Fruit fly (Drosophila melanogaster) whole organism, embryonic: ENCODE data around the gene CG31463.

Source experiments
- ATbp ChIP-seq: fragments of 200-800 bp; sonication (Bioruptor generic); optimal IDR thresholded peaks from 2 replicates; lab custom pipeline; 2017; ENCODE audit warnings: missing biosample characterization, mild to moderate bottlenecking, missing genetic modification characterization, missing genetic modification reagents
- Atf6 ChIP-seq: fragments of 200-800 bp; sonication (Bioruptor generic); IDR thresholded peaks from 2 replicates; pipeline ENCODE4 v1.3.6; 2022; ENCODE audit warnings: missing biosample characterization, missing genetic modification characterization
- Awh ChIP-seq: fragments of 200-800 bp; sonication (Bioruptor generic); IDR thresholded peaks from 2 replicates; pipeline ENCODE4, ENCODE4 v1.3.6; 2022; ENCODE audit warnings: missing biosample characterization, missing genetic modification characterization
- C15 ChIP-seq: fragments of 200-800 bp; sonication (Bioruptor generic); IDR thresholded peaks from 3 replicates; pipeline ENCODE4 v1.3.6; 2022; ENCODE audit warnings: missing biosample characterization, missing genetic modification characterization
- CG1024 ChIP-seq: fragments of 200-800 bp; sonication (Bioruptor generic); IDR thresholded peaks from 2 replicates; pipeline ENCODE4 v1.3.6; 2022; ENCODE audit warnings: missing biosample characterization, missing genetic modification characterization
- CG11247 ChIP-seq: fragments of 200-800 bp; sonication (Bioruptor generic); IDR thresholded peaks from 2 replicates; pipeline ENCODE4 v1.3.6; 2022; ENCODE audit warnings: missing biosample characterization, missing genetic modification characterization
- CG12769 ChIP-seq: fragments of 200-800 bp; sonication (Bioruptor generic); optimal IDR thresholded peaks from 2 replicates; lab custom pipeline; 2019; ENCODE audit warnings: missing biosample characterization, mild to moderate bottlenecking, missing genetic modification characterization, moderate library complexity
- CG13624 ChIP-seq: fragments of 200-800 bp; sonication (Bioruptor generic); optimal IDR thresholded peaks from 2 replicates; lab custom pipeline; 2016; ENCODE audit warnings: missing biosample characterization, missing genetic modification characterization
- CG13775 ChIP-seq: fragments of 200-800 bp; sonication (Bioruptor generic); optimal IDR thresholded peaks from 3 replicates; lab custom pipeline; 2017; ENCODE audit warnings: missing biosample characterization, mild to moderate bottlenecking, missing genetic modification characterization
- CG14710 ChIP-seq: fragments of 200-800 bp; sonication (Bioruptor generic); optimal IDR thresholded peaks from 3 replicates; lab custom pipeline; 2019; ENCODE audit warnings: missing biosample characterization, mild to moderate bottlenecking, missing genetic modification characterization, moderate library complexity
- CG15269 ChIP-seq: fragments of 200-800 bp; sonication (Bioruptor generic); optimal IDR thresholded peaks from 2 replicates; lab custom pipeline; 2018; ENCODE audit warnings: missing biosample characterization, mild to moderate bottlenecking, missing genetic modification characterization, moderate library complexity
- CG16813 ChIP-seq: fragments of 200-800 bp; sonication (Bioruptor generic); IDR thresholded peaks from 3 replicates; pipeline ENCODE4 v1.3.6; 2022; ENCODE audit warnings: missing biosample characterization, missing genetic modification characterization; ENCODE audit not compliant: partially characterized antibody
- CG18262 ChIP-seq: fragments of 200-800 bp; optimal IDR thresholded peaks from 3 replicates; lab custom pipeline; 2019; ENCODE audit warnings: missing biosample characterization, mild to moderate bottlenecking, missing genetic modification characterization, moderate library complexity
- CG18476 ChIP-seq: fragments of 200-800 bp; sonication (Bioruptor generic); optimal IDR thresholded peaks from 2 replicates; lab custom pipeline; 2016; ENCODE audit warnings: missing biosample characterization, mild to moderate bottlenecking, missing genetic modification characterization
- CG2116 ChIP-seq: fragments of 200-800 bp; sonication (Bioruptor generic); optimal IDR thresholded peaks from 3 replicates; lab custom pipeline; 2018; ENCODE audit warnings: missing biosample characterization, mild to moderate bottlenecking, missing genetic modification characterization
- CG32772 ChIP-seq: fragments of 200-800 bp; sonication (Bioruptor generic); IDR thresholded peaks from 2 replicates; pipeline ENCODE4 v1.3.6; 2022; ENCODE audit warnings: missing biosample characterization, missing genetic modification characterization
- CG42726 ChIP-seq: fragments of 200-800 bp; sonication (Bioruptor generic); IDR thresholded peaks from 2 replicates; pipeline ENCODE4 v1.3.6; 2022; ENCODE audit warnings: missing biosample characterization, missing genetic modification characterization; ENCODE audit not compliant: partially characterized antibody
- CG5245 ChIP-seq: fragments of 200-800 bp; sonication (Bioruptor generic); optimal IDR thresholded peaks from 3 replicates; lab custom pipeline; 2016; ENCODE audit warnings: missing biosample characterization, missing genetic modification characterization
- CG6689 ChIP-seq: fragments of 200-800 bp; sonication (Bioruptor generic); IDR thresholded peaks from 2 replicates; pipeline ENCODE4 v1.3.6; 2022; ENCODE audit warnings: missing biosample characterization, missing genetic modification characterization
- CG6765 ChIP-seq: fragments of 200-800 bp; sonication (Bioruptor generic); optimal IDR thresholded peaks from 3 replicates; lab custom pipeline; 2017; ENCODE audit warnings: missing biosample characterization, mild to moderate bottlenecking, missing genetic modification characterization
- CG7839 ChIP-seq: fragments of 200-800 bp; sonication (Bioruptor generic); optimal IDR thresholded peaks from 3 replicates; lab custom pipeline; 2018; ENCODE audit warnings: missing biosample characterization, mild to moderate bottlenecking, missing genetic modification characterization, moderate library complexity
- CHES-1-like ChIP-seq: fragments of 200-800 bp; sonication (Bioruptor generic); optimal IDR thresholded peaks from 2 replicates; lab custom pipeline; 2016; ENCODE audit warnings: missing biosample characterization, missing genetic modification characterization
- Doc2 ChIP-seq: fragments of 200-800 bp; sonication (Bioruptor generic); IDR thresholded peaks from 2 replicates; pipeline ENCODE4 v1.3.6; 2022; ENCODE audit warnings: missing biosample characterization, missing genetic modification characterization
- E2f2 ChIP-seq: fragments of 200-800 bp; sonication (Bioruptor generic); IDR thresholded peaks from 2 replicates; pipeline ENCODE4 v1.3.6; 2022; ENCODE audit warnings: missing biosample characterization, missing genetic modification characterization
- Elba2 ChIP-seq: fragments of 200-800 bp; sonication (Bioruptor generic); optimal IDR thresholded peaks from 3 replicates; lab custom pipeline; 2016; ENCODE audit warnings: missing biosample characterization, missing genetic modification characterization
- Fer1 ChIP-seq: fragments of 200-800 bp; sonication (Bioruptor generic); optimal IDR thresholded peaks from 2 replicates; lab custom pipeline; 2017; ENCODE audit warnings: missing biosample characterization, mild to moderate bottlenecking, missing genetic modification characterization
- Lpt ChIP-seq: fragments of >200 bp; optimal IDR thresholded peaks from 2 replicates; lab custom pipeline; 2018; ENCODE audit warnings: missing biosample characterization, missing genetic modification characterization
- Mad ChIP-seq: fragments of 200-800 bp; sonication (Bioruptor generic); optimal IDR thresholded peaks from 2 replicates; lab custom pipeline; 2016; ENCODE audit warnings: missing biosample characterization, missing genetic modification characterization
- Ravus ChIP-seq: fragments of 200-800 bp; sonication (Bioruptor generic); IDR thresholded peaks from 2 replicates; pipeline ENCODE4 v1.3.6; 2022; ENCODE audit warnings: missing biosample characterization, missing genetic modification characterization
- Six4 ChIP-seq: fragments of 200-800 bp; sonication (Bioruptor generic); optimal IDR thresholded peaks from 2 replicates; lab custom pipeline; 2016; ENCODE audit warnings: missing biosample characterization, missing genetic modification characterization
- Sox102F ChIP-seq: fragments of 200-800 bp; sonication (Bioruptor generic); optimal IDR thresholded peaks from 2 replicates; lab custom pipeline; 2018; ENCODE audit warnings: missing biosample characterization, mild to moderate bottlenecking, missing genetic modification characterization, moderate library complexity
- Usf ChIP-seq: fragments of 200-800 bp; sonication (Bioruptor generic); optimal IDR thresholded peaks from 2 replicates; lab custom pipeline; 2017; ENCODE audit warnings: missing genotype, missing biosample characterization, missing genetic modification characterization
- al ChIP-seq: fragments of 200-800 bp; sonication (Bioruptor generic); IDR thresholded peaks from 2 replicates; pipeline ENCODE4 v1.3.6; 2022; ENCODE audit warnings: missing biosample characterization, missing genetic modification characterization
- bab2 ChIP-seq: fragments of 200-800 bp; sonication (Bioruptor generic); optimal IDR thresholded peaks from 2 replicates; lab custom pipeline; 2016; ENCODE audit warnings: missing biosample characterization, missing genetic modification characterization
- br ChIP-seq: fragments of >200 bp; optimal IDR thresholded peaks from 2 replicates; lab custom pipeline; 2017
- bsh ChIP-seq, 2 experiments: fragments of 200-800 bp; sonication (Bioruptor generic); optimal IDR thresholded peaks; 2 replicates each; lab custom pipeline; 2017 to 2018; ENCODE audit warnings: mild to moderate bottlenecking in 2 of 2, missing biosample characterization in 2 of 2, missing genetic modification characterization in 2 of 2, moderate library complexity in 1 of 2
- ewg ChIP-seq: fragments of 200-800 bp; sonication (Bioruptor generic); optimal IDR thresholded peaks from 3 replicates; lab custom pipeline; 2017; ENCODE audit warnings: mild to moderate bottlenecking, missing biosample characterization, missing genetic modification reagents, missing genetic modification characterization
- fd3F ChIP-seq: fragments of 200-800 bp; sonication (Bioruptor generic); optimal IDR thresholded peaks from 2 replicates; lab custom pipeline; 2018; ENCODE audit warnings: missing biosample characterization, mild to moderate bottlenecking, missing genetic modification characterization, moderate library complexity
- fru ChIP-seq: fragments of >200 bp; optimal IDR thresholded peaks from 2 replicates; lab custom pipeline; 2017
- gfzf ChIP-seq: fragments of 200-800 bp; sonication (Bioruptor generic); optimal IDR thresholded peaks from 2 replicates; lab custom pipeline; 2016; ENCODE audit warnings: missing biosample characterization, mild to moderate bottlenecking, missing genetic modification characterization, moderate library complexity
- gsb-n ChIP-seq: fragments of 200-800 bp; sonication (Bioruptor generic); optimal IDR thresholded peaks from 3 replicates; lab custom pipeline; 2018; ENCODE audit warnings: missing biosample characterization, mild to moderate bottlenecking, missing genetic modification characterization
- h ChIP-seq: fragments of >200 bp; optimal IDR thresholded peaks from 2 replicates; lab custom pipeline; 2017
- hkb ChIP-seq, 2 experiments: fragments of 200-800 bp in 1 of 2; fragments of >200 bp in 1 of 2; sonication (Bioruptor generic) in 1 of 2; IDR thresholded peaks in 1 of 2; optimal IDR thresholded peaks in 1 of 2; 2 replicates each; pipeline versions ENCODE4 v1.3.6 to Lab custom; 2017 to 2022; ENCODE audit warnings: missing biosample characterization in 1 of 2, missing genetic modification characterization in 1 of 2
- jumu ChIP-seq: fragments of 200-800 bp; sonication (Bioruptor generic); optimal IDR thresholded peaks from 3 replicates; lab custom pipeline; 2016; ENCODE audit warnings: missing biosample characterization, missing genetic modification characterization
- maf-S ChIP-seq: fragments of 200-800 bp; sonication (Bioruptor generic); optimal IDR thresholded peaks from 2 replicates; lab custom pipeline; 2016; ENCODE audit warnings: missing biosample characterization, missing genetic modification characterization
- nmo ChIP-seq: fragments of 200-800 bp; sonication (Bioruptor generic); optimal IDR thresholded peaks from 2 replicates; lab custom pipeline; 2018; ENCODE audit warnings: missing biosample characterization, mild to moderate bottlenecking, missing genetic modification characterization, moderate library complexity
- ranshi ChIP-seq: fragments of 200-800 bp; sonication (Bioruptor generic); IDR thresholded peaks from 2 replicates; pipeline ENCODE4 v1.3.6; 2022; ENCODE audit warnings: missing biosample characterization, missing genetic modification characterization
- seq ChIP-seq: fragments of 200-800 bp; sonication (Bioruptor generic); IDR thresholded peaks from 2 replicates; pipeline ENCODE4 v1.3.6; 2022; ENCODE audit warnings: missing biosample characterization, missing genetic modification characterization
- zen ChIP-seq: fragments of 200-800 bp; sonication (Bioruptor generic); optimal IDR thresholded peaks from 3 replicates; lab custom pipeline; 2018; ENCODE audit warnings: missing biosample characterization, mild to moderate bottlenecking, missing genetic modification characterization, moderate library complexity

Gene CG31463

dm6 chr3R:8264302-8265080, 27.6 kb upstream of the CG31463 start, which contains the start of the genes RPA1 and Mcm2 (continued):
- TF ChIP-seq fd3F (GFP tag; lab: Kevin White, UChicago) = peak; percentile 74
- TF ChIP-seq zen (tag; lab: Kevin White, UChicago) = peak; percentile 38
- no peak for TF ChIP-seq CHES-1-like
- TF ChIP-seq seq (GFP tag; lab: Robert Waterston, UW) = peak; percentile 43; the same call in 1 of the 2 replicates
- TF ChIP-seq CG32772 (GFP tag; lab: Robert Waterston, UW) = peak; percentile 70
- TF ChIP-seq C15 (GFP tag; lab: Robert Waterston, UW) = 0 out of 3 replicates have a peak, but pooled peaks have one; percentile 6
- TF ChIP-seq ewg (GFP tag; lab: Kevin White, UChicago) = peak; percentile 42
- TF ChIP-seq CG42726 (GFP tag; lab: Robert Waterston, UW) = 0 out of 2 replicates have a peak, but pooled peaks have one; percentile 38
- TF ChIP-seq CG16813 (GFP tag; lab: Robert Waterston, UW) = no peak
- no peak for TF ChIP-seq br (lab: Kevin White, UChicago)
- TF ChIP-seq CG6765 (GFP tag; lab: Kevin White, UChicago) = peak; percentile 56
- TF ChIP-seq Atf6 (GFP tag; lab: Robert Waterston, UW) = peak; percentile 50; the same call in 1 of the 2 replicates
- peak; percentile 15 for TF ChIP-seq CG13624
- TF ChIP-seq CG18476 = peak; percentile 50
- no peak for TF ChIP-seq Lpt (GFP tag; lab: Kevin White, UChicago)
- TF ChIP-seq CG13775 (GFP tag; lab: Kevin White, UChicago) = peak; percentile 89
- peak; percentile 73 for TF ChIP-seq E2f2
- peak; percentile 74 for TF ChIP-seq CG11247
- peak; percentile 58 for TF ChIP-seq Sox102F
- TF ChIP-seq CG7839 (tag; lab: Kevin White, UChicago) = peak; percentile 81
- peak; percentile 81 for TF ChIP-seq al (GFP tag; lab: Robert Waterston, UW)
- TF ChIP-seq h (lab: Kevin White, UChicago) = no peak
- peak; percentile 66 for TF ChIP-seq Six4 (GFP tag; lab: Kevin White, UChicago)
- peak; percentile 84 for TF ChIP-seq CG18262 (tag; lab: Kevin White, UChicago)
- no peak for TF ChIP-seq fru (lab: Kevin White, UChicago)
- TF ChIP-seq bsh (GFP tag; optimal IDR thresholded peaks at IDR 0.05; lab: Kevin White, UChicago) = peak in 1 of 2 experiments; percentile 66
- TF ChIP-seq Ravus (GFP tag; lab: Robert Waterston, UW) = no peak
- peak; percentile 81 for TF ChIP-seq Usf
- peak; percentile 73; the same call in 1 of the 2 replicates for TF ChIP-seq ranshi (GFP tag; lab: Robert Waterston, UW)
- peak; percentile 78 for TF ChIP-seq CG15269
- TF ChIP-seq hkb (optimal IDR thresholded peaks at IDR 0.05; lab: Kevin White, UChicago) = no peak
- no peak; the same call in 1 of the 2 replicates for TF ChIP-seq hkb (GFP tag; IDR thresholded peaks at IDR 0.05; lab: Robert Waterston, UW)
- TF ChIP-seq Fer1 = no peak
- peak; percentile 35 for TF ChIP-seq CG1024 (GFP tag; lab: Robert Waterston, UW)
- peak; percentile 60 for TF ChIP-seq bab2 (GFP tag; lab: Kevin White, UChicago)
- no peak for TF ChIP-seq gfzf (GFP tag; lab: Kevin White, UChicago)
- TF ChIP-seq gsb-n = peak; percentile 33
- TF ChIP-seq Awh (GFP tag; lab: Robert Waterston, UW) = peak; percentile 37; the same call in 1 of the 2 replicates
- TF ChIP-seq nmo (GFP tag; lab: Kevin White, UChicago) = peak; percentile 87
- peak; percentile 81 for TF ChIP-seq CG6689 (GFP tag; lab: Robert Waterston, UW)
- peak; percentile 38 for TF ChIP-seq ATbp (GFP tag; lab: Kevin White, UChicago)
- TF ChIP-seq Doc2 (GFP tag; lab: Robert Waterston, UW) = peak; percentile 34; the same call in 1 of the 2 replicates
- peak; percentile 32 for TF ChIP-seq Mad (GFP tag; lab: Kevin White, UChicago)
- peak; percentile 68 for TF ChIP-seq CG5245 (GFP tag; lab: Kevin White, UChicago)
- TF ChIP-seq CG2116 = peak; percentile 97
- peak; percentile 82 for TF ChIP-seq CG14710 (tag; lab: Kevin White, UChicago)
- TF ChIP-seq CG12769 (tag; lab: Kevin White, UChicago) = no peak
- no peak for TF ChIP-seq Elba2 (GFP tag; lab: Kevin White, UChicago)
- peak; percentile 23 for TF ChIP-seq maf-S (GFP tag; lab: Kevin White, UChicago)
- peak; percentile 28 for TF ChIP-seq jumu
